Fruit fly (Drosophila melanogaster) S2 (cell line): ENCODE measurements around the gene CG31952.

ENCODE experiments used
- CG8478 ChIP-seq: fragments of >200 bp; optimal IDR thresholded peaks from 2 replicates; lab custom pipeline; 2018
- CTCF ChIP-seq, 2 experiments: fragments of >200 bp; optimal IDR thresholded peaks; 2 replicates each; lab custom pipeline; 2018

dm6 chr2L:3372483-3372929 lies 44.0 kb upstream of the CG31952 start:
- no peak for TF ChIP-seq CG8478
- peak in 1 of 2 experiments; percentile 30 for TF ChIP-seq CTCF (optimal IDR thresholded peaks at IDR 0.05; lab: Kevin White, UChicago)
